Worm (Caenorhabditis elegans): Measurements from ENCODE around the gene F36H9.10.

The F36H9.10 gene

DNA sequence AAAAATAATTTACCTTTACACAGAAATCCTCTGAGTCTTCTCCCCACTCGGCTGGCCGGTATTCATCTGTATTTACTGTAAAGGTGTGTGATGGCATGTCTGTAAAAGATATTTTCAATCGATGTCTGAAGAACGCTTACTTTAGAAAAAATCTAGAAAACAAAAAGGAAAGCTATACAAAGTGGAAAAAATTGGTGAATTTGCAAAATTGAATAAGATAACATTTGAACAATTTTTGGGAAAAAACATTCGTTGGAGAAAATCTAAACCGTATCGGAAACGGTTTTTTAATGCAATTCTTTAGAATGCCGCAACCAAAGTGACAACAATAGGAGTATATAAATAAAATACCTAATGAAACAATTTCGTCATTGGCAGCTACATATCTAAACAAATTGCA is 16.1 kb upstream of the F36H9.10 start, which contains the start of gene F36H9.5:
Gene F36H9.5, minus strand, starts transcription at position 101 of the 400 bp plus-strand sequence.
- no peak for TF ChIP-seq unc-130 (GFP tag; optimal IDR thresholded peaks at IDR 0.05)
- no peak for TF ChIP-seq pha-4 (tag; optimal IDR thresholded peaks at IDR 0.05)
- TF ChIP-seq nfyb-1 (GFP tag; IDR thresholded peaks at IDR 0.05), result no peak
- TF ChIP-seq unc-62 (GFP tag; optimal IDR thresholded peaks at IDR 0.05), result no peak
- TF ChIP-seq bed-2 (GFP tag; IDR thresholded peaks at IDR 0.05), result no peak
- no peak for TF ChIP-seq hmg-1.2 (GFP tag; IDR thresholded peaks at IDR 0.05)
- TF ChIP-seq T07F8.4 (tag; optimal IDR thresholded peaks at IDR 0.05), result no peak
- TF ChIP-seq efl-1 (GFP tag; optimal IDR thresholded peaks at IDR 0.05), result no peak
- TF ChIP-seq rpc-1 (optimal IDR thresholded peaks at IDR 0.05), result no peak
- TF ChIP-seq rpc-1 (tag; optimal IDR thresholded peaks at IDR 0.05), result no peak
- no peak for TF ChIP-seq snpc-3.4 (tag; optimal IDR thresholded peaks at IDR 0.05)
- TF ChIP-seq dpl-1 (GFP tag; optimal IDR thresholded peaks at IDR 0.05), result no peak
- no peak for TF ChIP-seq let-526 (GFP tag; IDR thresholded peaks at IDR 0.05)
- TF ChIP-seq pbrm-1 (GFP tag; IDR thresholded peaks at IDR 0.05), result no peak
- TF ChIP-seq dox-1 (GFP tag; IDR thresholded peaks at IDR 0.05), result no peak
- TF ChIP-seq Y53G8AR.9 (GFP tag; conservative IDR thresholded peaks at IDR 0.05), result no peak
- TF ChIP-seq bed-1 (GFP tag; IDR thresholded peaks at IDR 0.05), result no peak
- TF ChIP-seq lin-35 (GFP tag; optimal IDR thresholded peaks at IDR 0.05), result no peak

DNA sequence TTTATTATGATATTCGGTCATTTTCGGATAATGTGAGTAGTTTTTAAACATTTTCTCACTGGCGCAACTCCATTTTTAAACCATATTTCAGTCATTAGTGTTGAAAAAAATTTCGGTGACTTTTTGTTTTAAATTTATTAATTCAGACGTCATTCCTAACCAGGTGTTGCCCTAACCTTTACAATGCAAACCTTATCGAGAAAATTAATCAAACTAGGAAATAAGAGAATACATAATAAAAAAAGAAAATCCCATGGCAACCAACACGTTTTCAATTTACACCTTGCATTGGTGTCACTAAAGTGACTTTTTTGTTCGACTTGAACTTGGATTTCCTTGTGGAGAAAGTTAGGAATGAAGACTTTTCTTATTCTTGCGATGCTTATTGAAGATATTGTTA is 9.8 kb upstream of the F36H9.10 start, which contains the start of gene F36H9.2:
Gene F36H9.2, plus strand, starts transcription at position 301 of the 400 bp plus-strand sequence.
- no peak for TF ChIP-seq fkh-3 (tag; optimal IDR thresholded peaks at IDR 0.05)
- no peak for TF ChIP-seq attf-6 (GFP tag; IDR thresholded peaks at IDR 0.05)
- no peak for TF ChIP-seq F52B5.7 (tag; optimal IDR thresholded peaks at IDR 0.05)
- no peak for TF ChIP-seq mxl-1 (tag; optimal IDR thresholded peaks at IDR 0.05)
- TF ChIP-seq rcor-1 (GFP tag; IDR thresholded peaks at IDR 0.05), result no peak
- no peak for TF ChIP-seq zim-3 (tag; optimal IDR thresholded peaks at IDR 0.05)
- TF ChIP-seq nfyb-1 (GFP tag; IDR thresholded peaks at IDR 0.05), result no peak
- TF ChIP-seq ceh-91 (GFP tag; IDR thresholded peaks at IDR 0.05), result no peak
- TF ChIP-seq Y79H2A.3 (GFP tag; conservative IDR thresholded peaks at IDR 0.05), result no peak
- no peak for TF ChIP-seq snpc-1.3 (tag; optimal IDR thresholded peaks at IDR 0.05; ENCODE audit: insufficient read depth)

DNA sequence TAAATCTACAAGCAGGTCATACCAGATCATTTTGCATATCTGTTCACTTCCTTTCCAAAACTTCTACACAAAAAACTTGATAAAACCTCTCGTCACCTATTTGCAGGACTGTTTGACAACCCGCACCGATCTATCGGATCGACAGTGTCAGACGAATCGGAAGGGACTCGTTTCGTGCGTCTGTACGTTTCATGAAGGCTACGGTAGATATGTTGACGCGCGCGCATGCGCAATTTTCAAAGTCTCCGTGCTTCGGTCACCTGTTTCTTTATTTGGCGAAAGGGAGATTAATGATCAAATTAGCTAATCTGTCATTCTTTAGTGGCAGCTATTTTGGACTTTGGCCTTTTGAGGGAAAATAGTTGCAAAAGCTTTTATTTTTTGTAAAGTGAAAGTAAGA is 8.5 kb upstream of the F36H9.10 start:
- no peak for TF ChIP-seq lir-1 (GFP tag; conservative IDR thresholded peaks at IDR 0.05)
- no peak for TF ChIP-seq ekl-4 (GFP tag; IDR thresholded peaks at IDR 0.05)

DNA sequence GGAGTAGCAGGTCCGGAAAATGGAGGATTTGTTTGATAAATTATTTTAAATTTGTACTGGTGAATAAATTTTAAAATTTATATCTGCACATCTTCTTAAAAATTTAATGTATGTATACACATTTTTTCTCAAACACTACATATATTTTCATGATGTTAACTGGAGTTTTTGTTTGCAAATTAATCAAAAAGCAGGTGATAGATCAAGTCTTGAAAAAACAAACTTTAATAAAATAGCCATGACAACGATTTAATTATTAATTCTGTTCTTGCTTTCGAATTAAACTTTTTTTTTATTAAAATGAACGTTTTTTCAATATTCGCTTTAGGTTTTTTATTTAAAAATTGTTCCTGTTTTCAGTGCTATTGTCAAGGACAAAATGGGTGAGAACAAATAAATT is 3.8 kb upstream of the F36H9.10 start, which contains the start of gene F36H9.1:
Gene F36H9.1, plus strand, starts transcription at position 301 of the 400 bp plus-strand sequence.
- TF ChIP-seq Y53F4B.3 (GFP tag; IDR thresholded peaks at IDR 0.05), result no peak

DNA sequence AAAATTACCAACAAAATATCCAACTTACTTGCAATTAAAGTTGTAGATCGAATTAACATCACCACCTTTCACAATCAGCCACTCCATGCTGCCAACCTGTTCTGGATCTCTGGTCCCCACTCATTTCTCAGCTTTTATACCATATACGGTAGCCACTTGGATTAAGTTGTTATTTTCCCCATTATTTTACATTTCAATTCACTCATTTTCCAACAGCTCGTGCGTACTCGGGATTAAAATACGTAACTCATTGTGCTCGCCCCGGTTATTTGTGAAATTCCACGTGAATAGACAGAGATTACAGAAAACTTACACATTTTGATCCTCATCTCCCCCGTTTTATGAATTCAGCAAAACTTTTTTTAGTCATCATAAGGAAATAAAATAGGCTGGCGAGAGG is 5.0 kb downstream of the F36H9.10 start, which contains the start of gene srt-41:
Gene srt-41, minus strand, starts transcription at position 101 of the 400 bp plus-strand sequence.
- TF ChIP-seq ceh-91 (GFP tag; IDR thresholded peaks at IDR 0.05), result no peak
- TF ChIP-seq madf-10 (tag; optimal IDR thresholded peaks at IDR 0.05), result no peak
- no peak for TF ChIP-seq efl-1 (GFP tag; optimal IDR thresholded peaks at IDR 0.05)
- no peak for TF ChIP-seq lin-40 (tag; optimal IDR thresholded peaks at IDR 0.05)
- no peak for TF ChIP-seq athp-1 (tag; optimal IDR thresholded peaks at IDR 0.05)
- no peak for TF ChIP-seq snpc-3.4 (tag; optimal IDR thresholded peaks at IDR 0.05)
- no peak for TF ChIP-seq atf-7 (tag; optimal IDR thresholded peaks at IDR 0.05)
- TF ChIP-seq ztf-6 (GFP tag; IDR thresholded peaks at IDR 0.05), result no peak
- TF ChIP-seq tlf-1 (GFP tag; optimal IDR thresholded peaks at IDR 0.05), result no peak
- no peak for TF ChIP-seq F33H1.4 (GFP tag; IDR thresholded peaks at IDR 0.05)
- no peak for TF ChIP-seq hlh-12 (tag; optimal IDR thresholded peaks at IDR 0.05)
- TF ChIP-seq ceh-100 (GFP tag; IDR thresholded peaks at IDR 0.05), result no peak
- TF ChIP-seq rpc-1 (optimal IDR thresholded peaks at IDR 0.05), result no peak
- TF ChIP-seq rpc-1 (tag; optimal IDR thresholded peaks at IDR 0.05), result no peak
- TF ChIP-seq hrde-1 (tag; optimal IDR thresholded peaks at IDR 0.05; ENCODE audit: borderline replicate concordance), result no peak
- no peak for TF ChIP-seq nfya-2 (GFP tag; IDR thresholded peaks at IDR 0.05)
- TF ChIP-seq ztf-26 (tag; optimal IDR thresholded peaks at IDR 0.05), result no peak
- TF ChIP-seq egl-44 (GFP tag; IDR thresholded peaks at IDR 0.05), result no peak
- no peak for TF ChIP-seq F57C9.4 (tag; optimal IDR thresholded peaks at IDR 0.05)
